Fruit fly (Drosophila melanogaster) whole organism, embryonic: Measurements from ENCODE around the gene CG5191.
A peak's percentile ranks its signal among the peaks of the same experiment; 100 is the strongest.

Experiments used
- Adf1 ChIP-seq: fragments of 200-800 bp; sonication (Bioruptor generic); IDR thresholded peaks from 2 replicates; pipeline ENCODE4 v1.3.6; 2022; ENCODE audit warnings: missing biosample characterization, missing genetic modification characterization
- Awh ChIP-seq: fragments of 200-800 bp; sonication (Bioruptor generic); IDR thresholded peaks from 2 replicates; pipeline ENCODE4, ENCODE4 v1.3.6; 2022; ENCODE audit warnings: missing biosample characterization, missing genetic modification characterization
- Bgb ChIP-seq: fragments of 200-800 bp; sonication (Bioruptor generic); IDR thresholded peaks from 2 replicates; pipeline ENCODE4 v1.3.6; 2022; ENCODE audit warnings: missing biosample characterization, missing genetic modification characterization; ENCODE audit not compliant: partially characterized antibody
- CG10462 ChIP-seq: fragments of 200-800 bp; sonication (Bioruptor generic); optimal IDR thresholded peaks from 2 replicates; lab custom pipeline; 2016; ENCODE audit warnings: missing biosample characterization, missing genetic modification characterization
- CG11504 ChIP-seq: fragments of 200-800 bp; sonication (Bioruptor generic); optimal IDR thresholded peaks from 3 replicates; lab custom pipeline; 2019; ENCODE audit warnings: missing biosample characterization, mild to moderate bottlenecking, missing genetic modification characterization, moderate library complexity
- CG11560 ChIP-seq: fragments of 200-800 bp; sonication (Bioruptor generic); IDR thresholded peaks from 3 replicates; pipeline ENCODE4 v1.3.6; 2022; ENCODE audit warnings: missing biosample characterization, missing genetic modification characterization
- CG12769 ChIP-seq: fragments of 200-800 bp; sonication (Bioruptor generic); optimal IDR thresholded peaks from 2 replicates; lab custom pipeline; 2019; ENCODE audit warnings: missing biosample characterization, mild to moderate bottlenecking, missing genetic modification characterization, moderate library complexity
- CG12942 ChIP-seq: fragments of 200-800 bp; sonication (Bioruptor generic); optimal IDR thresholded peaks from 3 replicates; lab custom pipeline; 2016; ENCODE audit warnings: missing biosample characterization, missing genetic modification characterization
- CG15011 ChIP-seq: fragments of 200-800 bp; sonication (Bioruptor generic); optimal IDR thresholded peaks from 3 replicates; lab custom pipeline; 2018; ENCODE audit warnings: missing biosample characterization, mild to moderate bottlenecking, missing genetic modification characterization
- CG1603 ChIP-seq: fragments of 200-800 bp; sonication (Bioruptor generic); optimal IDR thresholded peaks from 2 replicates; lab custom pipeline; 2019; ENCODE audit warnings: missing biosample characterization, mild to moderate bottlenecking, missing genetic modification characterization, moderate library complexity
- CG17359 ChIP-seq: fragments of 200-800 bp; sonication (Bioruptor generic); optimal IDR thresholded peaks from 3 replicates; lab custom pipeline; 2018; ENCODE audit warnings: missing biosample characterization, mild to moderate bottlenecking, missing genetic modification characterization, moderate library complexity
- CG1832 ChIP-seq: fragments of 200-800 bp; sonication (Bioruptor generic); optimal IDR thresholded peaks from 2 replicates; lab custom pipeline; 2017; ENCODE audit warnings: missing biosample characterization, mild to moderate bottlenecking, missing genetic modification characterization, inconsistent platforms
- CG2678 ChIP-seq: fragments of 200-800 bp; sonication (Bioruptor generic); optimal IDR thresholded peaks from 3 replicates; lab custom pipeline; 2019; ENCODE audit warnings: missing biosample characterization, mild to moderate bottlenecking, missing genetic modification characterization, moderate library complexity
- CG2875 ChIP-seq: fragments of 200-800 bp; sonication (Bioruptor generic); optimal IDR thresholded peaks from 2 replicates; lab custom pipeline; 2017; ENCODE audit warnings: missing biosample characterization, mild to moderate bottlenecking, missing genetic modification characterization, missing genetic modification reagents
- CG4360 ChIP-seq: fragments of 200-800 bp; sonication (Bioruptor generic); IDR thresholded peaks from 2 replicates; pipeline ENCODE4 v1.3.6; 2022; ENCODE audit warnings: missing biosample characterization, missing genetic modification characterization
- CG4707 ChIP-seq: fragments of 200-800 bp; sonication (Bioruptor generic); optimal IDR thresholded peaks from 2 replicates; lab custom pipeline; 2018; ENCODE audit warnings: missing biosample characterization, mild to moderate bottlenecking, missing genetic modification characterization, moderate library complexity
- CG7556 ChIP-seq: fragments of 200-800 bp; sonication (Bioruptor generic); optimal IDR thresholded peaks from 2 replicates; lab custom pipeline; 2017; ENCODE audit warnings: missing biosample characterization, mild to moderate bottlenecking, missing genetic modification characterization
- CG7928 ChIP-seq: fragments of 200-800 bp; sonication (Bioruptor generic); optimal IDR thresholded peaks from 2 replicates; lab custom pipeline; 2017; ENCODE audit warnings: missing biosample characterization, mild to moderate bottlenecking, missing genetic modification characterization
- CG7987 ChIP-seq: fragments of 200-800 bp; sonication (Bioruptor generic); optimal IDR thresholded peaks from 2 replicates; lab custom pipeline; 2018; ENCODE audit warnings: missing biosample characterization, mild to moderate bottlenecking, missing genetic modification characterization, moderate library complexity
- CG8944 ChIP-seq: fragments of 200-800 bp; sonication (Bioruptor generic); optimal IDR thresholded peaks from 3 replicates; lab custom pipeline; 2016; ENCODE audit warnings: missing biosample characterization, missing genetic modification characterization
- CTCF ChIP-seq: fragments of 200-800 bp; sonication (Bioruptor generic); optimal IDR thresholded peaks from 2 replicates; lab custom pipeline; 2017; ENCODE audit warnings: missing biosample characterization, mild to moderate bottlenecking, missing genetic modification characterization, moderate library complexity
- Dll ChIP-seq: fragments of 200-800 bp; sonication (Bioruptor generic); IDR thresholded peaks from 4 replicates; pipeline ENCODE4 v1.3.6; 2022; ENCODE audit warnings: missing biosample characterization, missing genetic modification characterization; ENCODE audit not compliant: partially characterized antibody
- MBD-R2 ChIP-seq: fragments of 200-800 bp; sonication (Bioruptor generic); IDR thresholded peaks from 2 replicates; pipeline ENCODE4 v1.3.6; 2022; ENCODE audit warnings: missing biosample characterization, missing genetic modification characterization
- MESR4 ChIP-seq: fragments of 200-800 bp; sonication (Bioruptor generic); optimal IDR thresholded peaks from 2 replicates; lab custom pipeline; 2018; ENCODE audit warnings: missing biosample characterization, mild to moderate bottlenecking, missing genetic modification characterization, moderate library complexity
- Nf-YA ChIP-seq: fragments of 200-800 bp; sonication (Bioruptor generic); IDR thresholded peaks from 2 replicates; pipeline ENCODE4 v1.3.6; 2022; ENCODE audit warnings: missing biosample characterization, missing genetic modification characterization
- Trl ChIP-seq, 3 experiments: fragments of >200 bp in 2 of 3; fragments of 200-800 bp in 1 of 3; sonication (Bioruptor generic) in 1 of 3; optimal IDR thresholded peaks; 2 replicates in 1 of 3; 3 replicates in 2 of 3; lab custom pipeline; 2016 to 2017; ENCODE audit warnings: missing biosample characterization in 1 of 3, missing genetic modification characterization in 1 of 3
- ara ChIP-seq: fragments of 200-800 bp; sonication (Bioruptor generic); IDR thresholded peaks from 2 replicates; pipeline ENCODE4 v1.3.6; 2022; ENCODE audit warnings: missing biosample characterization, missing genetic modification characterization
- ato ChIP-seq: fragments of 200-800 bp; sonication (Bioruptor generic); IDR thresholded peaks from 2 replicates; pipeline ENCODE4 v1.3.6; 2022; ENCODE audit warnings: missing biosample characterization, missing genetic modification characterization; ENCODE audit not compliant: partially characterized antibody
- cad ChIP-seq: fragments of >200 bp; optimal IDR thresholded peaks from 2 replicates; lab custom pipeline; 2017; ENCODE audit warnings: missing biosample characterization, missing genetic modification characterization
- cg ChIP-seq: fragments of 200-800 bp; sonication (Bioruptor generic); optimal IDR thresholded peaks from 3 replicates; lab custom pipeline; 2019; ENCODE audit warnings: missing biosample characterization, mild to moderate bottlenecking, missing genetic modification characterization, moderate library complexity
- chinmo ChIP-seq: fragments of 200-800 bp; sonication (Bioruptor generic); IDR thresholded peaks from 4 replicates; pipeline ENCODE4 v1.3.6; 2022; ENCODE audit warnings: missing biosample characterization, missing genetic modification characterization; ENCODE audit not compliant: partially characterized antibody
- dati ChIP-seq: fragments of 200-800 bp; sonication (Bioruptor generic); IDR thresholded peaks from 2 replicates; pipeline ENCODE4 v1.3.6; 2022; ENCODE audit warnings: missing biosample characterization, missing genetic modification characterization
- dimm ChIP-seq: fragments of 200-800 bp; sonication (Bioruptor generic); IDR thresholded peaks from 2 replicates; pipeline ENCODE4 v1.3.6; 2022; ENCODE audit warnings: missing biosample characterization, missing genetic modification characterization
- dmrt99B ChIP-seq: fragments of 200-800 bp; sonication (Bioruptor generic); optimal IDR thresholded peaks from 2 replicates; lab custom pipeline; 2018; ENCODE audit warnings: missing biosample characterization, mild to moderate bottlenecking, missing genetic modification characterization, moderate library complexity
- gsb-n ChIP-seq: fragments of 200-800 bp; sonication (Bioruptor generic); optimal IDR thresholded peaks from 3 replicates; lab custom pipeline; 2018; ENCODE audit warnings: missing biosample characterization, mild to moderate bottlenecking, missing genetic modification characterization
- inv ChIP-seq: fragments of 200-800 bp; sonication (Bioruptor generic); IDR thresholded peaks from 2 replicates; pipeline ENCODE4 v1.3.6; 2022; ENCODE audit warnings: missing biosample characterization, missing genetic modification characterization; ENCODE audit not compliant: partially characterized antibody
- lab ChIP-seq: fragments of 200-800 bp; sonication (Bioruptor generic); optimal IDR thresholded peaks from 3 replicates; lab custom pipeline; 2017; ENCODE audit warnings: missing biosample characterization, missing genetic modification characterization, mild to moderate bottlenecking, moderate library complexity, missing genetic modification reagents
- lov ChIP-seq, 2 experiments: fragments of 200-800 bp in 1 of 2; fragments of >200 bp in 1 of 2; sonication (Bioruptor generic) in 1 of 2; IDR thresholded peaks in 1 of 2; optimal IDR thresholded peaks in 1 of 2; 2 replicates in 1 of 2; 3 replicates in 1 of 2; pipeline versions ENCODE4 v1.3.6 to Lab custom; 2017 to 2022; ENCODE audit warnings: missing biosample characterization in 1 of 2, missing genetic modification characterization in 1 of 2
- otp ChIP-seq: fragments of 200-800 bp; sonication (Bioruptor generic); IDR thresholded peaks from 3 replicates; pipeline ENCODE4, ENCODE4 v1.3.6; 2022; ENCODE audit warnings: missing biosample characterization, missing genetic modification characterization
- ranshi ChIP-seq: fragments of 200-800 bp; sonication (Bioruptor generic); IDR thresholded peaks from 2 replicates; pipeline ENCODE4 v1.3.6; 2022; ENCODE audit warnings: missing biosample characterization, missing genetic modification characterization
- row ChIP-seq: fragments of 200-800 bp; sonication (Bioruptor generic); IDR thresholded peaks from 3 replicates; pipeline ENCODE4 v1.3.6; 2022; ENCODE audit warnings: missing biosample characterization, missing genetic modification characterization
- seq ChIP-seq: fragments of 200-800 bp; sonication (Bioruptor generic); IDR thresholded peaks from 2 replicates; pipeline ENCODE4 v1.3.6; 2022; ENCODE audit warnings: missing biosample characterization, missing genetic modification characterization
- sisA ChIP-seq: fragments of 200-800 bp; sonication (Bioruptor generic); IDR thresholded peaks from 2 replicates; pipeline ENCODE4 v1.3.6; 2022; ENCODE audit warnings: missing biosample characterization, missing genetic modification characterization
- sr ChIP-seq: fragments of 200-800 bp; sonication (Bioruptor generic); IDR thresholded peaks from 3 replicates; pipeline ENCODE4 v1.3.6; 2022; ENCODE audit warnings: missing biosample characterization, missing genetic modification characterization
- stwl ChIP-seq: fragments of 200-800 bp; sonication (Bioruptor generic); optimal IDR thresholded peaks from 3 replicates; lab custom pipeline; 2018; ENCODE audit warnings: missing biosample characterization, mild to moderate bottlenecking, missing genetic modification characterization, moderate library complexity
- tin ChIP-seq: fragments of 200-800 bp; sonication (Bioruptor generic); optimal IDR thresholded peaks from 3 replicates; lab custom pipeline; 2016; ENCODE audit warnings: missing biosample characterization, missing genetic modification characterization
- tll ChIP-seq, 2 experiments: fragments of 200-800 bp in 1 of 2; fragments of >200 bp in 1 of 2; sonication (Bioruptor generic) in 1 of 2; optimal IDR thresholded peaks; 2 replicates each; lab custom pipeline; 2017 to 2019; ENCODE audit warnings: missing biosample characterization in 2 of 2, missing genetic modification characterization in 2 of 2, mild to moderate bottlenecking in 1 of 2, moderate library complexity in 1 of 2
- unc-4 ChIP-seq: fragments of 200-800 bp; sonication (Bioruptor generic); IDR thresholded peaks from 2 replicates; pipeline ENCODE4 v1.3.6; 2022; ENCODE audit warnings: missing biosample characterization, missing genetic modification characterization; ENCODE audit not compliant: partially characterized antibody

The CG5191 gene

dm6 chr3R:20560668-20561226 is at the start of gene CG5191:
Gene CG5191, plus strand, starts transcription at chr3R:20560865.
- no peak for TF ChIP-seq CG1832
- TF ChIP-seq MBD-R2 (GFP tag; lab: Robert Waterston, UW), result peak; percentile 71
- no peak for TF ChIP-seq ato (GFP tag; lab: Robert Waterston, UW)
- TF ChIP-seq dimm, result no peak
- peak; percentile 97 for TF ChIP-seq CG4707 (GFP tag; lab: Kevin White, UChicago)
- TF ChIP-seq CG1603 (tag; lab: Kevin White, UChicago), result peak; percentile 11
- TF ChIP-seq CG12942, result no peak
- TF ChIP-seq sr (GFP tag; lab: Robert Waterston, UW), result 0 out of 3 replicates have a peak, but pooled peaks have one; percentile 7
- peak; percentile 55; the same call in 3 of the 4 replicates for TF ChIP-seq Dll (GFP tag; lab: Robert Waterston, UW)
- peak; percentile 81 for TF ChIP-seq CG4360
- TF ChIP-seq gsb-n (tag; lab: Kevin White, UChicago), result no peak
- peak; percentile 33 for TF ChIP-seq CG11504 (tag; lab: Kevin White, UChicago)
- TF ChIP-seq CG7987, result peak; percentile 9
- peak; percentile 47 for TF ChIP-seq Adf1
- peak; percentile 21; the same call in 1 of the 2 replicates for TF ChIP-seq seq (GFP tag; lab: Robert Waterston, UW)
- TF ChIP-seq sisA (GFP tag; lab: Robert Waterston, UW), result no peak
- TF ChIP-seq CG11560 (tag; lab: Robert Waterston, UW), result no peak
- no peak for TF ChIP-seq dati
- peak; percentile 12 for TF ChIP-seq cg
- 0 out of 2 replicates have a peak, but pooled peaks have one; percentile 12 for TF ChIP-seq ara (GFP tag; lab: Robert Waterston, UW)
- no peak for TF ChIP-seq CG15011
- TF ChIP-seq CG7928 (GFP tag; lab: Kevin White, UChicago), result no peak
- no peak for TF ChIP-seq Nf-YA (GFP tag; lab: Robert Waterston, UW)
- TF ChIP-seq otp (GFP tag; lab: Robert Waterston, UW), result peak; percentile 56; the same call in 1 of the 3 replicates
- TF ChIP-seq Bgb (GFP tag; lab: Robert Waterston, UW), result peak; percentile 54
- no peak for TF ChIP-seq lov (optimal IDR thresholded peaks at IDR 0.05; lab: Kevin White, UChicago)
- 0 out of 3 replicates have a peak, but pooled peaks have one; percentile 52 for TF ChIP-seq lov (GFP tag; IDR thresholded peaks at IDR 0.05; lab: Robert Waterston, UW)
- no peak for TF ChIP-seq CTCF (GFP tag; lab: Kevin White, UChicago)
- TF ChIP-seq tin (GFP tag; lab: Kevin White, UChicago), result no peak
- TF ChIP-seq row (GFP tag; lab: Robert Waterston, UW), result peak; percentile 77
- peak; percentile 84; the same call in 1 of the 4 replicates for TF ChIP-seq chinmo (GFP tag; lab: Robert Waterston, UW)
- TF ChIP-seq Awh (GFP tag; lab: Robert Waterston, UW), result no peak
- no peak for TF ChIP-seq lab (GFP tag; lab: Kevin White, UChicago)
- TF ChIP-seq CG2875, result no peak
- TF ChIP-seq CG17359 (tag; lab: Kevin White, UChicago), result no peak
- no peak for TF ChIP-seq tll (GFP tag; optimal IDR thresholded peaks at IDR 0.05; lab: Kevin White, UChicago)
- peak; percentile 12 for TF ChIP-seq CG12769 (tag; lab: Kevin White, UChicago)
- TF ChIP-seq CG8944, result no peak
- no peak for TF ChIP-seq Trl (optimal IDR thresholded peaks at IDR 0.05; lab: Kevin White, UChicago)
- no peak for TF ChIP-seq Trl (GFP tag; optimal IDR thresholded peaks at IDR 0.05; lab: Kevin White, UChicago)
- peak; percentile 54 for TF ChIP-seq MESR4 (GFP tag; lab: Kevin White, UChicago)
- TF ChIP-seq cad (GFP tag; lab: Kevin White, UChicago), result peak; percentile 23
- no peak for TF ChIP-seq CG7556
- no peak for TF ChIP-seq inv (GFP tag; lab: Robert Waterston, UW)
- peak; percentile 77 for TF ChIP-seq stwl (tag; lab: Kevin White, UChicago)
- TF ChIP-seq unc-4 (GFP tag; lab: Robert Waterston, UW), result 0 out of 2 replicates have a peak, but pooled peaks have one; percentile 31
- no peak for TF ChIP-seq CG10462 (GFP tag; lab: Kevin White, UChicago)
- TF ChIP-seq dmrt99B (tag; lab: Kevin White, UChicago), result peak; percentile 16
- no peak for TF ChIP-seq ranshi (GFP tag; lab: Robert Waterston, UW)
- peak; percentile 15 for TF ChIP-seq CG2678 (tag; lab: Kevin White, UChicago)
